Fruit fly (Drosophila melanogaster): ENCODE results near the gene CG33783.

dm6 chr3R:10039188-10039587 is 27.4 kb upstream of the CG33783 start:
- TF ChIP-seq Mnt (GFP tag; optimal IDR thresholded peaks at IDR 0.05) (no peak), CG11617 (GFP tag; optimal IDR thresholded peaks at IDR 0.05) (no peak), bab1 (GFP tag; optimal IDR thresholded peaks at IDR 0.05) (no peak), cnc (optimal IDR thresholded peaks at IDR 0.05) (no peak), Clk (GFP tag; optimal IDR thresholded peaks at IDR 0.05) (no peak), ovo (GFP tag; optimal IDR thresholded peaks at IDR 0.05) (no peak), CG12768 (GFP tag; optimal IDR thresholded peaks at IDR 0.05) (no peak), CG14711 (tag; optimal IDR thresholded peaks at IDR 0.05) (no peak), kay (GFP tag; ENCODE audit: borderline replicate concordance) (no peak), pad (GFP tag; optimal IDR thresholded peaks at IDR 0.05) (no peak), tj (GFP tag; optimal IDR thresholded peaks at IDR 0.05) (no peak), Crg-1 (GFP tag; optimal IDR thresholded peaks at IDR 0.05) (no peak)
